Worm (Caenorhabditis elegans): ENCODE data around the gene E02H4.5.
A peak's percentile ranks its signal among the peaks of the same experiment; 100 is the strongest.

Gene E02H4.5

DNA sequence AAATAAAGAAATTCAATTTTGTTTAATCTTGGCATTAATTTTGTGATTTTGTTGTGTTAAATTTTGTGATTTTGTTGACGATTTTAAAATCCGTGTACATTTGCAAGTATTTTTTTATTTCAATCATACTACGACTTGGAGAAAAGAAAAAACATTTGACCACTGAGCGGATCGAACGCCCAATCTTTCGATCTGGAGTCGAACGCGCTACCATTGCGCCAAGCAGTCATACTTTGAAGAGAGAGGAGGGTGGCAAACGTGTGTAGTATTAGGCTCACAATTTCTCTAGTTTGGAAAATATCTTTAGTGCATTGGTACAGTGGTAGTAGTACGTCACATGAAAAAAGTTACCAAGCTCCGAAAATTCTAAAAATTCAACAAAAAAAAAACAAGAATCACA lies 26.2 kb downstream of the E02H4.5 start (continued):
- TF ChIP-seq duxl-1 (tag; optimal IDR thresholded peaks at IDR 0.05; ENCODE audit: poor library complexity) (peak; percentile 61), nhr-25 (tag; optimal IDR thresholded peaks at IDR 0.05; ENCODE audit: borderline replicate concordance, insufficient read depth) (no peak), nhr-111 (GFP tag; optimal IDR thresholded peaks at IDR 0.05) (no peak), F44E2.7 (GFP tag; IDR thresholded peaks at IDR 0.05) (no peak), mes-2 (tag; optimal IDR thresholded peaks at IDR 0.05; ENCODE audit: poor library complexity, severe bottlenecking) (no peak), dve-1 (tag; optimal IDR thresholded peaks at IDR 0.05; ENCODE audit: insufficient read depth) (no peak), tra-1 (GFP tag; IDR thresholded peaks at IDR 0.05) (peak; percentile 48; the same call in 1 of the 2 replicates), gei-8 (GFP tag; optimal IDR thresholded peaks at IDR 0.05) (no peak), mep-1 (tag; optimal IDR thresholded peaks at IDR 0.05) (no peak), nhr-42 (GFP tag; IDR thresholded peaks at IDR 0.05) (no peak), ceh-62 (tag; optimal IDR thresholded peaks at IDR 0.05) (no peak), aly-2 (tag; optimal IDR thresholded peaks at IDR 0.05) (no peak), ceh-82 (tag; optimal IDR thresholded peaks at IDR 0.05) (no peak), lim-7 (GFP tag; IDR thresholded peaks at IDR 0.05) (peak; percentile 89), ceh-32 (tag; optimal IDR thresholded peaks at IDR 0.05; ENCODE audit: poor library complexity) (no peak), nhr-6 (tag; optimal IDR thresholded peaks at IDR 0.05) (peak; percentile 60), T26A8.4 (GFP tag; IDR thresholded peaks at IDR 0.05) (no peak), unc-130 (GFP tag; optimal IDR thresholded peaks at IDR 0.05) (no peak), hlh-11 (tag; optimal IDR thresholded peaks at IDR 0.05) (no peak), snpc-1.2 (GFP tag; IDR thresholded peaks at IDR 0.05) (peak; percentile 47; the same call in 1 of the 2 replicates), fos-1 (tag; optimal IDR thresholded peaks at IDR 0.05) (no peak), hmg-1.1 (GFP tag; IDR thresholded peaks at IDR 0.05) (no peak), nhr-10 (tag; optimal IDR thresholded peaks at IDR 0.05) (no peak), zag-1 (tag; optimal IDR thresholded peaks at IDR 0.05) (no peak), Y105C5A.15 (GFP tag; IDR thresholded peaks at IDR 0.05) (peak; percentile 48; the same call in 1 of the 2 replicates), zip-2 (tag; optimal IDR thresholded peaks at IDR 0.05) (no peak), skn-1 (tag; optimal IDR thresholded peaks at IDR 0.05) (no peak), nhr-41 (GFP tag; IDR thresholded peaks at IDR 0.05) (0 out of 2 replicates have a peak, but pooled peaks have one; percentile 25), lin-38 (GFP tag; IDR thresholded peaks at IDR 0.05) (no peak), rbr-2 (tag; optimal IDR thresholded peaks at IDR 0.05) (peak; percentile 25), vab-7 (GFP tag; IDR thresholded peaks at IDR 0.05) (no peak; the same call in 1 of the 2 replicates), ztf-7 (tag; optimal IDR thresholded peaks at IDR 0.05) (peak; percentile 28), dmd-8 (GFP tag; IDR thresholded peaks at IDR 0.05) (0 out of 2 replicates have a peak, but pooled peaks have one; percentile 64), daf-16 (GFP tag; optimal IDR thresholded peaks at IDR 0.05) (peak in 1 of 2 experiments; percentile 68), daf-16 (tag; optimal IDR thresholded peaks at IDR 0.05) (peak; percentile 59), ceh-44 (GFP tag; IDR thresholded peaks at IDR 0.05) (peak; percentile 76; the same call in 1 of the 2 replicates), cey-2 (tag; optimal IDR thresholded peaks at IDR 0.05; ENCODE audit: borderline replicate concordance, insufficient read depth) (no peak), zip-11 (GFP tag; IDR thresholded peaks at IDR 0.05) (no peak), F49E8.2 (tag; optimal IDR thresholded peaks at IDR 0.05; ENCODE audit: borderline replicate concordance) (no peak), unc-39 (tag; optimal IDR thresholded peaks at IDR 0.05) (no peak), fkh-10 (GFP tag; optimal IDR thresholded peaks at IDR 0.05) (no peak), mxl-2 (GFP tag; conservative IDR thresholded peaks at IDR 0.05) (no peak), egl-27 (tag; optimal IDR thresholded peaks at IDR 0.05) (no peak), F10B5.3 (tag; optimal IDR thresholded peaks at IDR 0.05) (no peak), dmd-9 (GFP tag; IDR thresholded peaks at IDR 0.05) (no peak), nhr-76 (tag; optimal IDR thresholded peaks at IDR 0.05) (no peak), lin-13 (GFP tag; optimal IDR thresholded peaks at IDR 0.05) (peak; percentile 61), pqm-1 (tag; optimal IDR thresholded peaks at IDR 0.05) (no peak), sdz-12 (GFP tag; optimal IDR thresholded peaks at IDR 0.05) (no peak), nhr-237 (tag; optimal IDR thresholded peaks at IDR 0.05) (no peak), ctbp-1 (GFP tag; IDR thresholded peaks at IDR 0.05) (no peak; the same call in none of the 2 replicates), ceh-28 (tag; optimal IDR thresholded peaks at IDR 0.05) (no peak)
